Worm (Caenorhabditis elegans): ENCODE results near the gene tbc-7.
A peak's percentile ranks its signal among the peaks of the same experiment; 100 is the strongest.

Gene tbc-7

ce11 chrX:5162755-5163154, 28.7 kb downstream of the tbc-7 start, which contains the start of gene EGAP5.1:
EGAP5.1 (plus strand) TSS chrX:5163055.
- TF ChIP-seq nhr-23 (tag; optimal IDR thresholded peaks at IDR 0.05) (no peak), nhr-67 (tag; optimal IDR thresholded peaks at IDR 0.05) (no peak), hmg-11 (tag; optimal IDR thresholded peaks at IDR 0.05) (no peak), tbx-2 (tag; optimal IDR thresholded peaks at IDR 0.05) (no peak), ceh-16 (tag; optimal IDR thresholded peaks at IDR 0.05) (no peak), ceh-82 (tag; optimal IDR thresholded peaks at IDR 0.05) (no peak), ceh-28 (tag; optimal IDR thresholded peaks at IDR 0.05) (no peak), mdl-1 (tag; optimal IDR thresholded peaks at IDR 0.05) (no peak), unc-39 (tag; optimal IDR thresholded peaks at IDR 0.05) (no peak), ceh-9 (tag; optimal IDR thresholded peaks at IDR 0.05) (no peak), nhr-11 (tag; optimal IDR thresholded peaks at IDR 0.05) (no peak), fkh-2 (tag; optimal IDR thresholded peaks at IDR 0.05) (no peak), nhr-43 (tag; optimal IDR thresholded peaks at IDR 0.05; ENCODE audit: poor library complexity, severe bottlenecking) (no peak), elt-3 (tag; optimal IDR thresholded peaks at IDR 0.05) (no peak), sea-2 (GFP tag; optimal IDR thresholded peaks at IDR 0.05) (no peak), fkh-10 (GFP tag; optimal IDR thresholded peaks at IDR 0.05) (no peak), lsy-12 (tag; optimal IDR thresholded peaks at IDR 0.05) (no peak), eor-1 (tag; optimal IDR thresholded peaks at IDR 0.05) (no peak), zag-1 (tag; optimal IDR thresholded peaks at IDR 0.05) (no peak)

- no peak for TF ChIP-seq fos-1 (tag; optimal IDR thresholded peaks at IDR 0.05)
- no peak for TF ChIP-seq unc-62 (GFP tag; optimal IDR thresholded peaks at IDR 0.05)
- no peak for TF ChIP-seq ceh-9 (tag; optimal IDR thresholded peaks at IDR 0.05)
- no peak for TF ChIP-seq daf-12 (tag; optimal IDR thresholded peaks at IDR 0.05)
- TF ChIP-seq tbx-2 (tag; optimal IDR thresholded peaks at IDR 0.05) = no peak
- no peak for TF ChIP-seq nhr-25 (tag; optimal IDR thresholded peaks at IDR 0.05)
- no peak for TF ChIP-seq ceh-82 (tag; optimal IDR thresholded peaks at IDR 0.05)
- no peak for TF ChIP-seq nhr-28 (tag; optimal IDR thresholded peaks at IDR 0.05)
- TF ChIP-seq hmg-11 (tag; optimal IDR thresholded peaks at IDR 0.05) = no peak
Measured at ce11 chrX:5164054-5164453, 30.0 kb downstream of the tbc-7 start.

ce11 chrX:5165037-5165436, 31.0 kb downstream of the tbc-7 start, which contains the start of gene mans-3:
mans-3 (plus strand) TSS chrX:5165395.
- TF ChIP-seq tbx-2 (tag; optimal IDR thresholded peaks at IDR 0.05) = peak; percentile 88
- TF ChIP-seq nhr-237 (tag; optimal IDR thresholded peaks at IDR 0.05) = no peak
- TF ChIP-seq nhr-12 (tag; optimal IDR thresholded peaks at IDR 0.05) = no peak
- peak; percentile 80 for TF ChIP-seq lsy-12 (tag; optimal IDR thresholded peaks at IDR 0.05)
- TF ChIP-seq fkh-10 (GFP tag; optimal IDR thresholded peaks at IDR 0.05) = peak; percentile 78
- no peak for TF ChIP-seq nhr-67 (tag; optimal IDR thresholded peaks at IDR 0.05)
- TF ChIP-seq R02D3.7 (tag; optimal IDR thresholded peaks at IDR 0.05) = peak; percentile 65
- peak; percentile 56 for TF ChIP-seq egl-5 (tag; optimal IDR thresholded peaks at IDR 0.05)
- peak; percentile 73 for TF ChIP-seq lin-39 (tag; optimal IDR thresholded peaks at IDR 0.05)
- no peak for TF ChIP-seq eor-1 (tag; optimal IDR thresholded peaks at IDR 0.05)
- TF ChIP-seq ZK546.5 (tag; optimal IDR thresholded peaks at IDR 0.05) = no peak
- peak; percentile 92 for TF ChIP-seq snpc-4 (tag; optimal IDR thresholded peaks at IDR 0.05)
- peak; percentile 53 for TF ChIP-seq fos-1 (tag; optimal IDR thresholded peaks at IDR 0.05)
- TF ChIP-seq elt-3 (tag; optimal IDR thresholded peaks at IDR 0.05) = no peak
- peak; percentile 58 for TF ChIP-seq unc-62 (GFP tag; optimal IDR thresholded peaks at IDR 0.05)
- TF ChIP-seq zag-1 (tag; optimal IDR thresholded peaks at IDR 0.05) = no peak
- no peak for TF ChIP-seq ceh-16 (tag; optimal IDR thresholded peaks at IDR 0.05)
- TF ChIP-seq skn-1 (tag; optimal IDR thresholded peaks at IDR 0.05) = peak; percentile 76
- TF ChIP-seq egl-27 (tag; optimal IDR thresholded peaks at IDR 0.05) = peak; percentile 21
- peak; percentile 76 for TF ChIP-seq elt-2 (tag; optimal IDR thresholded peaks at IDR 0.05)
- TF ChIP-seq ceh-9 (tag; optimal IDR thresholded peaks at IDR 0.05) = no peak
- TF ChIP-seq jun-1 (tag; optimal IDR thresholded peaks at IDR 0.05) = peak; percentile 91
- peak; percentile 26 for TF ChIP-seq ztf-4 (tag; optimal IDR thresholded peaks at IDR 0.05)
- TF ChIP-seq lin-15B (tag; optimal IDR thresholded peaks at IDR 0.05) = peak; percentile 73
- TF ChIP-seq nhr-11 (tag; optimal IDR thresholded peaks at IDR 0.05) = peak; percentile 21
- TF ChIP-seq pha-4 (tag; optimal IDR thresholded peaks at IDR 0.05) = peak; percentile 85
- TF ChIP-seq ceh-82 (tag; optimal IDR thresholded peaks at IDR 0.05) = peak; percentile 33
- TF ChIP-seq nhr-25 (tag; optimal IDR thresholded peaks at IDR 0.05) = peak; percentile 76
- no peak for TF ChIP-seq daf-12 (tag; optimal IDR thresholded peaks at IDR 0.05)
- peak; percentile 91 for TF ChIP-seq hmg-11 (tag; optimal IDR thresholded peaks at IDR 0.05)
- peak; percentile 19 for TF ChIP-seq elt-1 (tag; optimal IDR thresholded peaks at IDR 0.05)
- no peak for TF ChIP-seq nhr-76 (tag; optimal IDR thresholded peaks at IDR 0.05)
- TF ChIP-seq unc-39 (tag; optimal IDR thresholded peaks at IDR 0.05) = no peak
- TF ChIP-seq nhr-77 (tag; optimal IDR thresholded peaks at IDR 0.05) = no peak
- peak; percentile 51 for TF ChIP-seq nhr-28 (tag; optimal IDR thresholded peaks at IDR 0.05)
- TF ChIP-seq pqm-1 (tag; optimal IDR thresholded peaks at IDR 0.05) = peak; percentile 52
- TF ChIP-seq nhr-23 (tag; optimal IDR thresholded peaks at IDR 0.05) = peak; percentile 95
- peak; percentile 91 for TF ChIP-seq mdl-1 (tag; optimal IDR thresholded peaks at IDR 0.05)
- peak; percentile 93 for TF ChIP-seq mml-1 (tag; optimal IDR thresholded peaks at IDR 0.05)
- no peak for TF ChIP-seq fkh-2 (tag; optimal IDR thresholded peaks at IDR 0.05)
- peak; percentile 94 for TF ChIP-seq nhr-43 (tag; optimal IDR thresholded peaks at IDR 0.05; ENCODE audit: poor library complexity, severe bottlenecking)
- TF ChIP-seq nfya-1 (tag; optimal IDR thresholded peaks at IDR 0.05; ENCODE audit: insufficient read depth) = peak; percentile 90
- no peak for TF ChIP-seq ama-1 (optimal IDR thresholded peaks at IDR 0.05)
- TF ChIP-seq sea-2 (GFP tag; optimal IDR thresholded peaks at IDR 0.05) = no peak
- peak; percentile 62 for TF ChIP-seq ceh-28 (tag; optimal IDR thresholded peaks at IDR 0.05)
- TF ChIP-seq aly-2 (tag; optimal IDR thresholded peaks at IDR 0.05) = no peak

Data from whole organism, L3 larva.